Worm (Caenorhabditis elegans) whole organism, young adult: ENCODE results near the gene F13E6.2.

ENCODE experiments used
- B0035.1 ChIP-seq: sonication (generic microtip); optimal IDR thresholded peaks from 2 replicates; lab custom pipeline; 2016; ENCODE audit warnings: missing genetic modification characterization, mild to moderate bottlenecking, missing compliant biosample characterization, missing genotype, missing genetic modification reagents
- B0261.1 ChIP-seq: sonication (generic microtip); optimal IDR thresholded peaks from 2 replicates; lab custom pipeline; 2016; ENCODE audit warnings: mild to moderate bottlenecking, missing genetic modification characterization, moderate library complexity, missing compliant biosample characterization
- B0336.3 ChIP-seq: fragments of 200-800 bp; sonication (Bioruptor generic); IDR thresholded peaks from 2 replicates; pipeline ENCODE4 v1.3.6; 2022; ENCODE audit warnings: missing genetic modification characterization, missing compliant biosample characterization
- D2030.7 ChIP-seq: fragments of 200-800 bp; sonication (Bioruptor generic); IDR thresholded peaks from 2 replicates; pipeline ENCODE4 v1.3.6; 2022; ENCODE audit warnings: missing genetic modification reagents, missing genetic modification characterization, missing compliant biosample characterization
- F10E7.11 ChIP-seq: sonication (generic microtip); optimal IDR thresholded peaks from 2 replicates; lab custom pipeline; 2017; ENCODE audit warnings: mild to moderate bottlenecking, missing genetic modification characterization, moderate library complexity, missing compliant biosample characterization
- F39B2.1 ChIP-seq: fragments of 200-800 bp; sonication (Bioruptor generic); IDR thresholded peaks from 2 replicates; pipeline ENCODE4 v1.3.6; 2022; ENCODE audit warnings: missing genetic modification reagents, missing genetic modification characterization, missing compliant biosample characterization
- F52B5.7 ChIP-seq: sonication (generic microtip); optimal IDR thresholded peaks from 2 replicates; lab custom pipeline; 2016; ENCODE audit warnings: mild to moderate bottlenecking, missing genetic modification characterization, missing compliant biosample characterization
- F55B11.4 ChIP-seq: sonication (generic microtip); optimal IDR thresholded peaks from 2 replicates; lab custom pipeline; 2016; ENCODE audit warnings: missing compliant biosample characterization, missing genetic modification characterization, borderline replicate concordance; ENCODE audit not compliant: insufficient read depth
- F57A8.1 ChIP-seq: fragments of 200-800 bp; sonication (Bioruptor generic); optimal IDR thresholded peaks from 2 replicates; lab custom pipeline; 2018; ENCODE audit warnings: mild to moderate bottlenecking, missing genetic modification characterization, moderate library complexity, missing compliant biosample characterization
- F57C9.4 ChIP-seq: sonication (generic microtip); optimal IDR thresholded peaks from 2 replicates; lab custom pipeline; 2017; ENCODE audit warnings: mild to moderate bottlenecking, missing genetic modification characterization, missing compliant biosample characterization
- K11D2.4 ChIP-seq: fragments of 200-800 bp; sonication (Bioruptor generic); IDR thresholded peaks from 2 replicates; pipeline ENCODE4 v1.3.6; 2022; ENCODE audit warnings: missing genetic modification reagents, missing genetic modification characterization, missing compliant biosample characterization
- Y95B8A.8 ChIP-seq: fragments of 200-800 bp; sonication (Bioruptor generic); IDR thresholded peaks from 2 replicates; pipeline ENCODE4 v1.3.6; 2022; ENCODE audit warnings: missing genetic modification reagents, missing genetic modification characterization, missing compliant biosample characterization
- akir-1 ChIP-seq: fragments of 200-800 bp; sonication (Bioruptor generic); optimal IDR thresholded peaks from 2 replicates; lab custom pipeline; 2018; ENCODE audit warnings: mild to moderate bottlenecking, missing genetic modification characterization, moderate library complexity, missing compliant biosample characterization
- ama-1 ChIP-seq, 3 experiments: fragments of 150-350 bp in 1 of 3; sonication (generic microtip) in 2 of 3; optimal IDR thresholded peaks; 2 replicates each; lab custom pipeline; 2014 to 2018; ENCODE audit warnings: missing biosample characterization in 2 of 3, missing genetic modification characterization in 2 of 3, missing genetic modification reagents in 2 of 3
- aptf-2 ChIP-seq: fragments of 200-800 bp; sonication (Bioruptor generic); conservative IDR thresholded peaks from 2 replicates; pipeline ENCODE4 v1.3.6; 2022; ENCODE audit warnings: missing genetic modification reagents, missing genetic modification characterization, missing compliant biosample characterization
- athp-1 ChIP-seq: sonication (generic microtip); optimal IDR thresholded peaks from 2 replicates; lab custom pipeline; 2017; ENCODE audit warnings: mild to moderate bottlenecking, missing genetic modification characterization, missing compliant biosample characterization
- attf-3 ChIP-seq: fragments of 200-800 bp; sonication (Bioruptor generic); conservative IDR thresholded peaks from 2 replicates; pipeline ENCODE4 v1.3.6; 2022; ENCODE audit warnings: missing genetic modification reagents, missing genetic modification characterization, missing compliant biosample characterization
- cebp-1 ChIP-seq, 2 experiments: fragments of 200-800 bp in 1 of 2; sonication (Bioruptor generic) in 1 of 2; sonication (generic microtip) in 1 of 2; IDR thresholded peaks in 1 of 2; optimal IDR thresholded peaks in 1 of 2; 2 replicates each; pipeline versions ENCODE4 v1.3.6 to Lab custom; 2017 to 2022; ENCODE audit warnings: missing compliant biosample characterization in 2 of 2, missing genetic modification characterization in 2 of 2, mild to moderate bottlenecking in 1 of 2, missing genetic modification reagents in 1 of 2, moderate library complexity in 1 of 2
- cebp-2 ChIP-seq: fragments of 200-800 bp; sonication (Bioruptor generic); IDR thresholded peaks from 2 replicates; pipeline ENCODE4 v1.3.6; 2022; ENCODE audit warnings: missing genetic modification characterization, missing compliant biosample characterization
- ceh-100 ChIP-seq: fragments of 200-800 bp; sonication (Bioruptor generic); IDR thresholded peaks from 2 replicates; pipeline ENCODE4 v1.3.6; 2022; ENCODE audit warnings: missing genetic modification reagents, missing genetic modification characterization, missing compliant biosample characterization
- ceh-79 ChIP-seq: sonication (generic microtip); optimal IDR thresholded peaks from 2 replicates; lab custom pipeline; 2017; ENCODE audit warnings: mild to moderate bottlenecking, missing genetic modification characterization, missing compliant biosample characterization
- efl-1 ChIP-seq: fragments of 150-350 bp; optimal IDR thresholded peaks from 2 replicates; lab custom pipeline; 2014; ENCODE audit warnings: missing biosample characterization, missing genetic modification reagents, missing genetic modification characterization
- egl-18 ChIP-seq: fragments of 200-800 bp; sonication (Bioruptor generic); IDR thresholded peaks from 2 replicates; pipeline ENCODE4 v1.3.6; 2022; ENCODE audit warnings: missing genetic modification reagents, missing genetic modification characterization, missing compliant biosample characterization
- ekl-4 ChIP-seq: fragments of 200-800 bp; sonication (Bioruptor generic); IDR thresholded peaks from 2 replicates; pipeline ENCODE4 v1.3.6; 2022; ENCODE audit warnings: missing genetic modification reagents, missing genetic modification characterization, missing compliant biosample characterization
- fkh-3 ChIP-seq: sonication (generic microtip); optimal IDR thresholded peaks from 2 replicates; lab custom pipeline; 2016; ENCODE audit warnings: mild to moderate bottlenecking, missing genetic modification characterization, missing compliant biosample characterization
- gei-17 ChIP-seq: fragments of 200-800 bp; sonication (Bioruptor generic); optimal IDR thresholded peaks from 2 replicates; lab custom pipeline; 2018; ENCODE audit warnings: mild to moderate bottlenecking, missing genetic modification characterization, missing compliant biosample characterization
- hlh-12 ChIP-seq: sonication (generic microtip); optimal IDR thresholded peaks from 2 replicates; lab custom pipeline; 2016; ENCODE audit warnings: missing genetic modification characterization, missing compliant biosample characterization
- hmg-1.2 ChIP-seq: fragments of 200-800 bp; sonication (Bioruptor generic); IDR thresholded peaks from 2 replicates; pipeline ENCODE4 v1.3.6; 2022; ENCODE audit warnings: missing genetic modification reagents, missing genetic modification characterization, missing compliant biosample characterization
- let-526 ChIP-seq: fragments of 200-800 bp; sonication (Bioruptor generic); IDR thresholded peaks from 2 replicates; pipeline ENCODE4 v1.3.6; 2022; ENCODE audit warnings: missing genetic modification reagents, missing genetic modification characterization, missing compliant biosample characterization
- lin-40 ChIP-seq: sonication (generic microtip); optimal IDR thresholded peaks from 2 replicates; lab custom pipeline; 2016; ENCODE audit warnings: missing genetic modification characterization, mild to moderate bottlenecking, missing compliant biosample characterization, missing genotype, missing genetic modification reagents
- lin-54 ChIP-seq: fragments of 200-800 bp; sonication (Bioruptor generic); optimal IDR thresholded peaks from 2 replicates; lab custom pipeline; 2018; ENCODE audit warnings: mild to moderate bottlenecking, missing genetic modification characterization, missing compliant biosample characterization
- lsl-1 ChIP-seq: fragments of 200-800 bp; sonication (Bioruptor generic); optimal IDR thresholded peaks from 2 replicates; lab custom pipeline; 2018; ENCODE audit warnings: mild to moderate bottlenecking, missing genetic modification characterization, moderate library complexity, missing compliant biosample characterization
- lsy-27 ChIP-seq: sonication (generic microtip); optimal IDR thresholded peaks from 2 replicates; lab custom pipeline; 2017; ENCODE audit warnings: missing genetic modification characterization, mild to moderate bottlenecking, missing compliant biosample characterization, antibody characterized with exemption, missing genotype, borderline replicate concordance; ENCODE audit not compliant: insufficient read depth
- mes-4 ChIP-seq: sonication (generic microtip); optimal IDR thresholded peaks from 2 replicates; lab custom pipeline; 2016; ENCODE audit warnings: missing genotype, missing genetic modification characterization, missing compliant biosample characterization
- mxl-1 ChIP-seq: sonication (generic microtip); optimal IDR thresholded peaks from 2 replicates; lab custom pipeline; 2016; ENCODE audit warnings: missing genetic modification characterization, missing compliant biosample characterization
- nfya-2 ChIP-seq: fragments of 200-800 bp; sonication (Bioruptor generic); IDR thresholded peaks from 2 replicates; pipeline ENCODE4 v1.3.6; 2022; ENCODE audit warnings: missing genetic modification reagents, missing genetic modification characterization, missing compliant biosample characterization
- nhr-90 ChIP-seq: sonication (generic microtip); optimal IDR thresholded peaks from 2 replicates; lab custom pipeline; 2016; ENCODE audit warnings: missing genotype, mild to moderate bottlenecking, missing genetic modification characterization, missing compliant biosample characterization
- pha-4 ChIP-seq: fragments of 150-350 bp; sonication (generic microtip); optimal IDR thresholded peaks from 2 replicates; lab custom pipeline; 2014; ENCODE audit warnings: missing biosample characterization, missing genetic modification reagents, missing genetic modification characterization
- rec-8 ChIP-seq, 2 experiments: sonication (generic microtip); optimal IDR thresholded peaks; 2 replicates each; lab custom pipeline; 2016; ENCODE audit warnings: mild to moderate bottlenecking in 2 of 2, missing genetic modification characterization in 2 of 2, missing genetic modification reagents in 2 of 2, missing genotype in 2 of 2, missing biosample characterization in 1 of 2, missing compliant biosample characterization in 1 of 2, moderate library complexity in 1 of 2
- sdz-38 ChIP-seq: sonication (generic microtip); optimal IDR thresholded peaks from 2 replicates; lab custom pipeline; 2016; ENCODE audit warnings: missing genotype, missing genetic modification characterization, missing compliant biosample characterization
- somi-1 ChIP-seq: fragments of 200-800 bp; sonication (Bioruptor generic); optimal IDR thresholded peaks from 2 replicates; lab custom pipeline; 2018; ENCODE audit warnings: mild to moderate bottlenecking, missing genetic modification characterization, missing compliant biosample characterization
- tbp1 ChIP-seq: fragments of 200-800 bp; sonication (Bioruptor generic); optimal IDR thresholded peaks from 2 replicates; lab custom pipeline; 2018; ENCODE audit warnings: mild to moderate bottlenecking, missing genetic modification characterization, missing compliant biosample characterization
- tlf-1 ChIP-seq: fragments of 200-800 bp; sonication (Bioruptor generic); optimal IDR thresholded peaks from 2 replicates; lab custom pipeline; 2018; ENCODE audit warnings: mild to moderate bottlenecking, missing genetic modification characterization, missing compliant biosample characterization
- unc-62 ChIP-seq: fragments of 150-350 bp; optimal IDR thresholded peaks from 2 replicates; lab custom pipeline; 2014; ENCODE audit warnings: missing biosample characterization, missing genetic modification reagents, missing genetic modification characterization
- xnd-1 ChIP-seq: sonication (generic microtip); optimal IDR thresholded peaks from 2 replicates; lab custom pipeline; 2016; ENCODE audit warnings: missing genotype, missing genetic modification reagents, missing genetic modification characterization, missing compliant biosample characterization
- zim-3 ChIP-seq: sonication (generic microtip); optimal IDR thresholded peaks from 2 replicates; lab custom pipeline; 2017; ENCODE audit warnings: mild to moderate bottlenecking, missing genetic modification characterization, moderate library complexity, missing compliant biosample characterization
- ztf-25 ChIP-seq: fragments of 200-800 bp; sonication (Bioruptor generic); IDR thresholded peaks from 2 replicates; pipeline ENCODE4 v1.3.6; 2022; ENCODE audit warnings: missing genetic modification reagents, missing genetic modification characterization, missing compliant biosample characterization
- ztf-26 ChIP-seq: sonication (generic microtip); optimal IDR thresholded peaks from 2 replicates; lab custom pipeline; 2017; ENCODE audit warnings: missing genetic modification characterization, missing compliant biosample characterization

Gene F13E6.2

DNA sequence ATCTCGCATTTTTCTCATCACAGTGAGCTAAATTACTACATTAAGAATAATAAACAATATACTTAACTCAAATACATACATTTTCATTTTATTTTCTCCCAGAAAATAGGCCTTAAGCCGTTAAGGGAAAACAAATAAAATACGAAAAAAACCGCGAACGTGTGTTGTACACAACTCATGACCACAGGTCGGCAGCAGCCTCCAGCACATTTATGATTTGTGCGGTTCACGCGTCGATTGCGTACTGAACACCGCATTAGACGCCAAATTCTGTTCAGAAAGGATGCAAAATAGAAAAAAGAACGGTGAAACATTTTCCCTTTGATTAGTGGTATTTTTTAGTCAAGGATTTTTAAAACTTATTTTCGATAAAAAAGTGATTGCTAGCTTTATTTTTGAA lies 5.1 kb upstream of the F13E6.2 start (continued):
- TF ChIP-seq egl-18 (GFP tag; lab: Robert Waterston, UW) (no peak), pha-4 (peak; percentile 27), athp-1 (no peak), lsl-1 (GFP tag; lab: Kevin White, UChicago) (no peak), akir-1 (GFP tag; lab: Kevin White, UChicago) (no peak), tlf-1 (GFP tag; lab: Kevin White, UChicago) (no peak), efl-1 (no peak), rec-8 (tag; optimal IDR thresholded peaks at IDR 0.05; lab: Kevin White, UChicago) (no peak), B0261.1 (tag; lab: Kevin White, UChicago) (no peak), B0336.3 (GFP tag; lab: Robert Waterston, UW) (no peak), K11D2.4 (GFP tag; lab: Robert Waterston, UW) (0 out of 2 replicates have a peak, but pooled peaks have one; percentile 23), lsy-27 (tag; lab: Kevin White, UChicago) (no peak), zim-3 (no peak), tbp1 (GFP tag; lab: Kevin White, UChicago) (peak; percentile 24), fkh-3 (tag; lab: Kevin White, UChicago) (no peak), attf-3 (GFP tag; lab: Robert Waterston, UW) (no peak), let-526 (no peak), nfya-2 (no peak), cebp-1 (GFP tag; IDR thresholded peaks at IDR 0.05; lab: Robert Waterston, UW) (no peak), cebp-1 (tag; optimal IDR thresholded peaks at IDR 0.05; lab: Kevin White, UChicago) (peak; percentile 54), gei-17 (GFP tag; lab: Kevin White, UChicago) (no peak), ztf-25 (GFP tag; lab: Robert Waterston, UW) (no peak), somi-1 (GFP tag; lab: Kevin White, UChicago) (no peak), F55B11.4 (tag; lab: Kevin White, UChicago) (no peak), sdz-38 (tag; lab: Kevin White, UChicago) (no peak), hlh-12 (tag; lab: Kevin White, UChicago) (no peak), F10E7.11 (no peak), hmg-1.2 (GFP tag; lab: Robert Waterston, UW) (no peak), D2030.7 (GFP tag; lab: Robert Waterston, UW) (no peak), Y95B8A.8 (GFP tag; lab: Robert Waterston, UW) (no peak), ceh-100 (GFP tag; lab: Robert Waterston, UW) (no peak), F52B5.7 (tag; lab: Kevin White, UChicago) (no peak), F57C9.4 (tag; lab: Kevin White, UChicago) (no peak), mes-4 (tag; lab: Kevin White, UChicago) (no peak), aptf-2 (no peak), ama-1 (optimal IDR thresholded peaks at IDR 0.05; lab: Kevin White, UChicago) (no peak), ama-1 (GFP tag; optimal IDR thresholded peaks at IDR 0.05; lab: Kevin White, UChicago) (no peak), mxl-1 (no peak), xnd-1 (tag; lab: Kevin White, UChicago) (no peak), ceh-79 (tag; lab: Kevin White, UChicago) (no peak), unc-62 (GFP tag; lab: Kevin White, UChicago) (no peak), F57A8.1 (no peak), lin-54 (GFP tag; lab: Kevin White, UChicago) (no peak), nhr-90 (tag; lab: Kevin White, UChicago) (peak; percentile 2), F39B2.1 (GFP tag; lab: Robert Waterston, UW) (no peak), ekl-4 (GFP tag; lab: Robert Waterston, UW) (no peak), B0035.1 (tag; lab: Kevin White, UChicago) (no peak), ztf-26 (tag; lab: Kevin White, UChicago) (no peak), lin-40 (tag; lab: Kevin White, UChicago) (no peak), cebp-2 (GFP tag; lab: Robert Waterston, UW) (no peak)
